Fruit fly (Drosophila melanogaster) Kc167 (cell line): ENCODE results near the gene CG4198.

Experiments
- Myc ChIP-seq: fragments of >200 bp; optimal IDR thresholded peaks from 2 replicates; lab custom pipeline; 2017; ENCODE audit warnings: missing external identifiers
- Sin3A ChIP-seq: fragments of >200 bp; optimal IDR thresholded peaks from 2 replicates; lab custom pipeline; 2018; ENCODE audit warnings: missing external identifiers
- h ChIP-seq: fragments of >200 bp; optimal IDR thresholded peaks from 3 replicates; lab custom pipeline; 2018; ENCODE audit warnings: missing external identifiers
- insv ChIP-seq: fragments of >200 bp; optimal IDR thresholded peaks from 3 replicates; lab custom pipeline; 2018; ENCODE audit warnings: missing external identifiers
- psq ChIP-seq: fragments of >200 bp; optimal IDR thresholded peaks from 2 replicates; lab custom pipeline; 2017; ENCODE audit warnings: missing external identifiers
- ttk ChIP-seq: sonication (Bioruptor generic); optimal IDR thresholded peaks from 2 replicates; lab custom pipeline; 2017; ENCODE audit warnings: missing external identifiers

DNA sequence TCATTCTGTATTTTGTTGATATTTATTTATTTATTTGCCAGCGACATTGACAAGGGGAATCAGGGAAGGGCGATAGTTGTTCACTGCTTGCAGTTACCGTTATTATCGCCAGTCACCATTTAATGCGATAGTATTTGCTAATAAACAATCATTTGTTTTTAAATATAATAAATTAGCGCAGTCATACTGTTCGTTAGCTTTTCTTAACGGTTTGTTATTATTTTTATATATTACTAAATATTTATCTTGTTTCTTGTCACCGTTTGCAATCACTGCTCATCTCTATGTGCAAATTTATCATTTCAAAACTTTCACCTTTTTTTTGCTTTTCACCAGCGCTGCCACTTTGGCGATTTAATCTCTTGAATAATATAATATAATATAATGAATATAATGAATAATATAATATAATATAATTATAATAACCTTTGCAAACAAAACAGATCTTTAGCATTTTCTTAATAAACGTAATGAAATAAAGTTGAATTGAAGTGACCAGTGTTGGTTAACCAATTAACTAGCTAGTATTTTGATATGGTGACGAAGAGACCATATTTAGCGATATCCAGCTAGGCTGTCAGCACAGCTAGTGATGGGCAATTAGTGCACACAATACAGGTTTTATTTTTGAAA is 16.3 kb downstream of the CG4198 start, which contains the start of the genes CG3309 and XRCC1:
- TF ChIP-seq h (lab: Kevin White, UChicago) (no peak), ttk (lab: Kevin White, UChicago) (no peak), Sin3A (lab: Kevin White, UChicago) (no peak), Myc (no peak), insv (lab: Kevin White, UChicago) (no peak), psq (lab: Kevin White, UChicago) (no peak)
